Worm (Caenorhabditis elegans) whole organism, L2 larva: ENCODE results near the gene ttr-29.

ENCODE experiments used
- C34F6.9 ChIP-seq: fragments of 150-350 bp; optimal IDR thresholded peaks from 2 replicates; lab custom pipeline; 2014; ENCODE audit warnings: missing biosample characterization, missing genetic modification characterization
- F13H6.1 ChIP-seq: sonication (generic microtip); optimal IDR thresholded peaks from 2 replicates; lab custom pipeline; 2016; ENCODE audit warnings: missing genetic modification characterization, missing compliant biosample characterization
- Y55F3AM.14 ChIP-seq: fragments of 200-800 bp; sonication (Bioruptor generic); optimal IDR thresholded peaks from 2 replicates; lab custom pipeline; 2018; ENCODE audit warnings: mild to moderate bottlenecking, missing genetic modification characterization, missing compliant biosample characterization
- alr-1 ChIP-seq: fragments of 150-350 bp; optimal IDR thresholded peaks from 2 replicates; lab custom pipeline; 2014; ENCODE audit warnings: missing biosample characterization, missing genetic modification characterization
- aly-2 ChIP-seq: fragments of 150-350 bp; optimal IDR thresholded peaks from 2 replicates; lab custom pipeline; 2014; ENCODE audit warnings: missing biosample characterization, missing genetic modification characterization
- ama-1 ChIP-seq: fragments of 150-350 bp; optimal IDR thresholded peaks from 2 replicates; lab custom pipeline; 2018; ENCODE audit warnings: inconsistent platforms
- blmp-1 ChIP-seq: sonication (generic microtip); optimal IDR thresholded peaks from 2 replicates; lab custom pipeline; 2017; ENCODE audit warnings: missing genetic modification characterization, mild to moderate bottlenecking, missing compliant biosample characterization, antibody characterized with exemption, moderate library complexity; ENCODE audit not compliant: insufficient read depth
- ceh-16 ChIP-seq: fragments of 150-350 bp; optimal IDR thresholded peaks from 2 replicates; lab custom pipeline; 2014; ENCODE audit warnings: missing biosample characterization, missing genetic modification characterization
- ceh-82 ChIP-seq: fragments of 150-350 bp; optimal IDR thresholded peaks from 2 replicates; lab custom pipeline; 2014; ENCODE audit warnings: missing biosample characterization, missing genetic modification characterization
- crh-2 ChIP-seq: sonication (generic microtip); optimal IDR thresholded peaks from 2 replicates; lab custom pipeline; 2017; ENCODE audit warnings: missing biosample characterization, missing genetic modification characterization
- dmd-4 ChIP-seq: sonication (generic microtip); optimal IDR thresholded peaks from 2 replicates; lab custom pipeline; 2017; ENCODE audit warnings: missing biosample characterization, missing genetic modification characterization
- egl-27 ChIP-seq: sonication (generic microtip); optimal IDR thresholded peaks from 3 replicates; lab custom pipeline; 2017; ENCODE audit warnings: missing biosample characterization, missing genetic modification reagents, missing genetic modification characterization
- elt-3 ChIP-seq: sonication (generic microtip); optimal IDR thresholded peaks from 2 replicates; lab custom pipeline; 2017; ENCODE audit warnings: missing biosample characterization, missing genetic modification characterization
- gmeb-1 ChIP-seq: fragments of 150-350 bp; optimal IDR thresholded peaks from 2 replicates; lab custom pipeline; 2014; ENCODE audit warnings: missing biosample characterization, missing genetic modification characterization
- lin-13 ChIP-seq: fragments of 150-350 bp; optimal IDR thresholded peaks from 2 replicates; lab custom pipeline; 2014; ENCODE audit warnings: missing biosample characterization, missing genetic modification reagents, missing genetic modification characterization
- lin-39 ChIP-seq: fragments of 150-350 bp; optimal IDR thresholded peaks from 2 replicates; lab custom pipeline; 2014; ENCODE audit warnings: missing biosample characterization, missing genetic modification reagents, missing genetic modification characterization
- mab-5 ChIP-seq: fragments of 150-350 bp; optimal IDR thresholded peaks from 2 replicates; lab custom pipeline; 2014; ENCODE audit warnings: missing biosample characterization, missing genetic modification characterization
- mbf-1 ChIP-seq: sonication (generic microtip); optimal IDR thresholded peaks from 2 replicates; lab custom pipeline; 2017; ENCODE audit warnings: missing biosample characterization, missing genetic modification characterization
- mdl-1 ChIP-seq, 2 experiments: fragments of 150-350 bp in 1 of 2; sonication (generic microtip) in 1 of 2; optimal IDR thresholded peaks; 2 replicates each; lab custom pipeline; 2017; ENCODE audit warnings: missing biosample characterization in 2 of 2, missing genetic modification characterization in 2 of 2
- nhr-11 ChIP-seq: fragments of 150-350 bp; optimal IDR thresholded peaks from 2 replicates; lab custom pipeline; 2014; ENCODE audit warnings: missing biosample characterization, missing genetic modification characterization
- nhr-12 ChIP-seq: fragments of 150-350 bp; optimal IDR thresholded peaks from 2 replicates; lab custom pipeline; 2014; ENCODE audit warnings: missing biosample characterization, missing genetic modification characterization
- nhr-129 ChIP-seq: fragments of 150-350 bp; optimal IDR thresholded peaks from 2 replicates; lab custom pipeline; 2014; ENCODE audit warnings: missing biosample characterization, missing genetic modification characterization
- nhr-25 ChIP-seq: fragments of 150-350 bp; sonication (generic microtip); optimal IDR thresholded peaks from 3 replicates; lab custom pipeline; 2014; ENCODE audit warnings: missing biosample characterization, missing genetic modification characterization
- sem-4 ChIP-seq: fragments of 150-350 bp; optimal IDR thresholded peaks from 2 replicates; lab custom pipeline; 2014; ENCODE audit warnings: missing biosample characterization, missing genetic modification reagents, missing genetic modification characterization
- skn-1 ChIP-seq: sonication (generic microtip); optimal IDR thresholded peaks from 2 replicates; lab custom pipeline; 2017; ENCODE audit warnings: missing biosample characterization, missing genetic modification characterization
- sma-3 ChIP-seq: sonication (generic microtip); optimal IDR thresholded peaks from 2 replicates; lab custom pipeline; 2016; ENCODE audit warnings: missing genetic modification reagents, missing genetic modification characterization, missing compliant biosample characterization
- sma-9 ChIP-seq, 2 experiments: fragments of 150-350 bp in 1 of 2; sonication (generic microtip) in 1 of 2; optimal IDR thresholded peaks; 2 replicates each; lab custom pipeline; 2014 to 2016; ENCODE audit warnings: missing genetic modification characterization in 2 of 2, mild to moderate bottlenecking in 1 of 2, missing biosample characterization in 1 of 2, missing compliant biosample characterization in 1 of 2, missing genetic modification reagents in 1 of 2, moderate library complexity in 1 of 2
- snpc-4 ChIP-seq: fragments of 150-350 bp; optimal IDR thresholded peaks from 2 replicates; lab custom pipeline; 2014; ENCODE audit warnings: missing biosample characterization, missing genetic modification characterization
- unc-39 ChIP-seq: fragments of 150-350 bp; optimal IDR thresholded peaks from 2 replicates; lab custom pipeline; 2014; ENCODE audit warnings: missing biosample characterization, missing genetic modification characterization
- unc-55 ChIP-seq: fragments of 150-350 bp; sonication (generic microtip); optimal IDR thresholded peaks from 3 replicates; lab custom pipeline; 2014; ENCODE audit warnings: missing biosample characterization, missing genetic modification reagents, missing genetic modification characterization
- unc-62 ChIP-seq: fragments of 150-350 bp; optimal IDR thresholded peaks from 2 replicates; lab custom pipeline; 2014; ENCODE audit warnings: missing biosample characterization, missing genetic modification reagents, missing genetic modification characterization
- ztf-1 ChIP-seq: fragments of 200-800 bp; sonication (Bioruptor generic); conservative IDR thresholded peaks from 2 replicates; pipeline ENCODE4 v1.3.6; 2022; ENCODE audit warnings: missing genetic modification characterization, missing compliant biosample characterization
- ztf-4 ChIP-seq: fragments of 150-350 bp; optimal IDR thresholded peaks from 2 replicates; lab custom pipeline; 2014; ENCODE audit warnings: missing biosample characterization, missing genetic modification characterization

ttr-29 gene

ce11 chrV:12908614-12909013, 2.0 kb upstream of the ttr-29 start:
- TF ChIP-seq mdl-1 (tag; optimal IDR thresholded peaks at IDR 0.05; lab: Kevin White, UChicago) (no peak), sma-9 (GFP tag; optimal IDR thresholded peaks at IDR 0.05; lab: Kevin White, UChicago) (no peak), sma-9 (tag; optimal IDR thresholded peaks at IDR 0.05; lab: Kevin White, UChicago) (no peak), ama-1 (lab: Kevin White, UChicago) (no peak), F13H6.1 (no peak), nhr-11 (tag; lab: Kevin White, UChicago) (no peak), aly-2 (tag; lab: Kevin White, UChicago) (no peak), ceh-82 (tag; lab: Kevin White, UChicago) (no peak), sma-3 (GFP tag; lab: Kevin White, UChicago) (no peak), lin-13 (GFP tag; lab: Kevin White, UChicago) (no peak), ceh-16 (tag; lab: Kevin White, UChicago) (no peak), skn-1 (tag; lab: Kevin White, UChicago) (no peak), nhr-129 (tag; lab: Kevin White, UChicago) (no peak), mbf-1 (tag; lab: Kevin White, UChicago) (no peak), gmeb-1 (no peak), alr-1 (tag; lab: Kevin White, UChicago) (no peak), unc-62 (GFP tag; lab: Kevin White, UChicago) (no peak), nhr-25 (tag; lab: Kevin White, UChicago) (no peak)

- TF ChIP-seq Y55F3AM.14 (GFP tag; lab: Kevin White, UChicago) (no peak), nhr-12 (tag; lab: Kevin White, UChicago) (no peak)
These were observed 804 bp upstream of the ttr-29 start for ce11 chrV:12907436-12907835.

- TF ChIP-seq ceh-82 (tag; lab: Kevin White, UChicago) = no peak
- no peak for TF ChIP-seq alr-1 (tag; lab: Kevin White, UChicago)
- TF ChIP-seq mab-5 (tag; lab: Kevin White, UChicago) = no peak
- no peak for TF ChIP-seq nhr-11 (tag; lab: Kevin White, UChicago)
- no peak for TF ChIP-seq ztf-4
These were observed 1.6 kb downstream of the ttr-29 start, which contains the start of gene ttr-28 for ce11 chrV:12905074-12905473. TSS of gene ttr-28 (minus strand) at chrV:12905174.

ce11 chrV:12904054-12904453, 2.6 kb downstream of the ttr-29 start, which contains the start of gene ttr-27:
TSS of gene ttr-27 (minus strand) at chrV:12904098.
- no peak for TF ChIP-seq dmd-4
- TF ChIP-seq unc-55 (GFP tag; lab: Kevin White, UChicago) = no peak
- TF ChIP-seq sma-9 (GFP tag; optimal IDR thresholded peaks at IDR 0.05; lab: Kevin White, UChicago) = peak; percentile 21
- no peak for TF ChIP-seq sma-9 (tag; optimal IDR thresholded peaks at IDR 0.05; lab: Kevin White, UChicago)
- no peak for TF ChIP-seq sem-4 (tag; lab: Kevin White, UChicago)
- no peak for TF ChIP-seq elt-3 (tag; lab: Kevin White, UChicago)
- no peak for TF ChIP-seq egl-27 (tag; lab: Kevin White, UChicago)
- peak; percentile 67 for TF ChIP-seq F13H6.1
- no peak for TF ChIP-seq lin-39 (tag; lab: Kevin White, UChicago)
- TF ChIP-seq nhr-25 (tag; lab: Kevin White, UChicago) = no peak
- no peak for TF ChIP-seq ztf-1 (GFP tag; lab: Robert Waterston, UW)
- TF ChIP-seq, all 48 proteins: peak for 2

DNA sequence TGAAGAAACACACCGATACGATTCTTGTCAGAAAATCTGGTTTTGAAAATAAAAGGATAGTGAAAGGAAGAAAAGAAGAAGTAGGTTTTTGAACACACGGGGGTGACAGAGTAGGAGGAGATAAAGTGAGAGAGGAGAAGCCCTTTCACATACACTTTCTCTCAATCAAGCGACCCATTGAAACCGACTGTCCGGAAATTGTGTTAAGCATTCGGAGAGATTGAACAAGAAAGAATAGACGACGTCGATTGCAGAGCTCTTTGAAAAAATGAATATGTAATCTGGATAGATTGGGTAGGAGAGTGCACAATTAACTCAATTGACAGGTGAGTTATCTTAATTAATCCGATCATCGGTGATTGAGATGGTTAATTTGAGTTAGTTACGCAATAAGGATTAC, 5.3 kb downstream of the ttr-29 start:
- TF ChIP-seq snpc-4 (no peak), C34F6.9 (no peak), unc-62 (GFP tag; lab: Kevin White, UChicago) (no peak), ama-1 (lab: Kevin White, UChicago) (no peak), crh-2 (tag; lab: Kevin White, UChicago) (no peak), unc-39 (tag; lab: Kevin White, UChicago) (no peak), mab-5 (tag; lab: Kevin White, UChicago) (no peak), nhr-12 (tag; lab: Kevin White, UChicago) (no peak), mdl-1 (tag; optimal IDR thresholded peaks at IDR 0.05; lab: Kevin White, UChicago) (no peak), blmp-1 (tag; lab: Kevin White, UChicago) (no peak), ceh-16 (tag; lab: Kevin White, UChicago) (no peak), sma-9 (GFP tag; optimal IDR thresholded peaks at IDR 0.05; lab: Kevin White, UChicago) (no peak), sma-9 (tag; optimal IDR thresholded peaks at IDR 0.05; lab: Kevin White, UChicago) (no peak), dmd-4 (no peak)
